Fruit fly (Drosophila melanogaster): ENCODE data around the gene CG34164.

The CG34164 gene

DNA sequence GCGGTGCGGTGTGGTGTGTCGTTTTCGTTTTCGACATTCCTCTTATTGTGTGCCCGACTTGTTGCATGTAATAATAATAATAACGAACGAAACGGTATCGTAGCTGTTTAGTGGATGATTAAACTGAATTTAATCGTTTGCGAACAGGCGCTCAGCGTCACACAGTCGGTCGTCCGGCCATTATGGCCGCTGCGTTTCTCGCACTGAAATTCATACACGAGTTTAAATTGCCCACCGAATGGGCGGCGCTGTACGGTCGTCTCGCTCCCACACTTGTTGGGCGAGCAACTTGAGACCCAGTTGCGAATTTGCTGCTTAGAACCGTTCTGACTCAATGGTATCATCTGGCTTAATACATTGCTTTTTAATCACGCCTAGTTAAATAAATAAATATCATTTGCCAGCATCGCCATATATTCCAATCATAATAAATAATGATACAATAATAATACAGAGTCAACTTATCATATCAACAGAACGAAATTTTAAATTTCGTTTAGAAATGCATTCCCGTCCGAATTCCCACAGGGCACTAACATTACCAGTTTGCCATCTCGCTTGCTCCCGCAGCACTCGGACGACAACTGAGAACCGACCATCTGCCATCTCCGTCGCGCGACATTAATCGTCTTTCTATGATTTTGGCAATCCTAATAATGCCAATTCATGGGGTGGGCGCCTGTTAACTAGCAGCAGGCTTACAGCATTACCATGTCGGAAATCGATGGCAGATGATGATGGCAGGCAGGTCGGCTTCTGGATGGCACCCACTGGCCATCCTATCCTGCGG is 45.1 kb upstream of the CG34164 start:
- peak; percentile 94 for TF ChIP-seq CG33017 (tag; optimal IDR thresholded peaks at IDR 0.05)
- peak; percentile 81 for TF ChIP-seq bab1 (GFP tag; optimal IDR thresholded peaks at IDR 0.05)
- TF ChIP-seq CG14711 (tag; optimal IDR thresholded peaks at IDR 0.05), result peak; percentile 81
- TF ChIP-seq ovo (GFP tag; optimal IDR thresholded peaks at IDR 0.05), result peak; percentile 55
- TF ChIP-seq CG11617 (GFP tag; optimal IDR thresholded peaks at IDR 0.05), result peak; percentile 88
- peak; percentile 85 for TF ChIP-seq CG12768 (GFP tag; optimal IDR thresholded peaks at IDR 0.05)
- peak; percentile 62 for TF ChIP-seq tj (GFP tag; optimal IDR thresholded peaks at IDR 0.05)
- TF ChIP-seq Clk (GFP tag; optimal IDR thresholded peaks at IDR 0.05), result peak; percentile 87
- peak; percentile 89 for TF ChIP-seq CG7045 (GFP tag; optimal IDR thresholded peaks at IDR 0.05)
- peak; percentile 81 to 82 for TF ChIP-seq cnc (optimal IDR thresholded peaks at IDR 0.05)
- peak; percentile 83 for TF ChIP-seq Hr96 (GFP tag; optimal IDR thresholded peaks at IDR 0.05)
- TF ChIP-seq Crg-1 (GFP tag; optimal IDR thresholded peaks at IDR 0.05), result peak; percentile 71
- TF ChIP-seq cic (GFP tag; optimal IDR thresholded peaks at IDR 0.05), result peak; percentile 33
- TF ChIP-seq CG1620 (GFP tag; optimal IDR thresholded peaks at IDR 0.05), result peak; percentile 82
- peak; percentile 93 for TF ChIP-seq CG5204 (GFP tag; optimal IDR thresholded peaks at IDR 0.05)
- TF ChIP-seq CG7101 (tag; optimal IDR thresholded peaks at IDR 0.05), result peak; percentile 93
- peak; percentile 88 for TF ChIP-seq toe (GFP tag; optimal IDR thresholded peaks at IDR 0.05)
- TF ChIP-seq pad (GFP tag; optimal IDR thresholded peaks at IDR 0.05), result peak; percentile 83
- TF ChIP-seq Mnt (GFP tag; optimal IDR thresholded peaks at IDR 0.05), result peak; percentile 66
- peak; percentile 99 for TF ChIP-seq kay (GFP tag; ENCODE audit: borderline replicate concordance)

DNA sequence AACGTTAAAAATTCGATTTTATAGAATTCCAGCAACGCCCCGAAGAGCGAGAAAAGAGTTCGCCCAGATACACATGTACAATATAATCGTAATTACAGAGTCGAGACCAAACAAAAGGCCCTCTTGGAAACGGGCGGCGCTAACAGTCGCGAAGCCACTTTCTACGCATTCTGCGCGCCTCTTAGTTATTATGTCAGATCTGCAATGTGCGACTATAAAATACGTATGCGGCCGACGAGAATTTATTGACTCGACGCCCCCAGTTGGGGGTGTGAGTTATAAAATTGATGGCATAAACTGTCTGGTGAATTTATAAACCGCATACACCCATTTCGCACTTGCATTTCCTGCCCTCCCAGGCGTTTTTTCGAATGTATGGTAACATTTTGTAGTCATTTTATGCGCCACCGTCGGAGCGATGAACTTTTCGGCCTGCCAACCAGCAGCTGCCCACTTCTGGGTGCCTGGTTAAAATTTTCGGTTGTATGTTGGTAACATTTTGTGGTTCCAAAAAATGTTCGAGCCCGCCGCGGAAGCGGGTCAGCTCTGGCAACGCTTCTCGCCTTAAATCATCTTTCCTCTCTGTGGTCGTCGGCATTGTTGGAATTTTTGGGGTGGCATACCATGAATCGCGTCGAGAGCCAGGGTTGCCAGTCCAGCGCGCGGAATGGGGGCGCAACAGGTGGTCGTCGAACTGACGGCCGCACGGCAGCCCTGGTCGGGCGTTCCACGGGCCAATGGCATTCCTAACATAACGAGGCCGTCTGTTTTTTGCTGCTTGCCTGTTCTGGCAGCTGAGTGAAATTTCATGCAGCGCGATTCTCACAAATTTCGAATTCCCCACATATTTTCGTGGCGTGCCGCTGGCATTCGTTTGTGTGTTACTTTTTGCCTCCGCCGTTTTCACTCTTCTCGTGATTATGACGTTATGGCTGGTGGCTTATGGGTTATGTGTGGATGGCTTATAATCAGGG is 44.2 kb upstream of the CG34164 start:
- TF ChIP-seq CG5204 (GFP tag; optimal IDR thresholded peaks at IDR 0.05), result peak; percentile 10
- peak; percentile 72 for TF ChIP-seq cic (GFP tag; optimal IDR thresholded peaks at IDR 0.05)
- peak; percentile 69 for TF ChIP-seq Hr96 (GFP tag; optimal IDR thresholded peaks at IDR 0.05)
- no peak for TF ChIP-seq Clk (GFP tag; optimal IDR thresholded peaks at IDR 0.05)
- peak; percentile 95 for TF ChIP-seq kay (GFP tag; ENCODE audit: borderline replicate concordance)
- TF ChIP-seq CG7045 (GFP tag; optimal IDR thresholded peaks at IDR 0.05), result peak; percentile 73
- TF ChIP-seq pad (GFP tag; optimal IDR thresholded peaks at IDR 0.05), result peak; percentile 48
- TF ChIP-seq toe (GFP tag; optimal IDR thresholded peaks at IDR 0.05), result peak; percentile 57
- TF ChIP-seq bab1 (GFP tag; optimal IDR thresholded peaks at IDR 0.05), result peak; percentile 52
- TF ChIP-seq CG7101 (tag; optimal IDR thresholded peaks at IDR 0.05), result peak; percentile 57
- TF ChIP-seq CG12768 (GFP tag; optimal IDR thresholded peaks at IDR 0.05), result peak; percentile 94
- peak; percentile 100 for TF ChIP-seq CG14711 (tag; optimal IDR thresholded peaks at IDR 0.05)
- no peak for TF ChIP-seq Crg-1 (GFP tag; optimal IDR thresholded peaks at IDR 0.05)
- no peak for TF ChIP-seq CG1620 (GFP tag; optimal IDR thresholded peaks at IDR 0.05)
- peak; percentile 72 for TF ChIP-seq tj (GFP tag; optimal IDR thresholded peaks at IDR 0.05)
- no peak for TF ChIP-seq cnc (optimal IDR thresholded peaks at IDR 0.05)
- peak; percentile 93 for TF ChIP-seq CG11617 (GFP tag; optimal IDR thresholded peaks at IDR 0.05)
- peak; percentile 35 for TF ChIP-seq ovo (GFP tag; optimal IDR thresholded peaks at IDR 0.05)
- no peak for TF ChIP-seq CG33017 (tag; optimal IDR thresholded peaks at IDR 0.05)
- peak; percentile 87 for TF ChIP-seq Mnt (GFP tag; optimal IDR thresholded peaks at IDR 0.05)

dm6 chr2L:12013243-12013642 is 42.9 kb upstream of the CG34164 start:
- TF ChIP-seq Mnt (GFP tag; optimal IDR thresholded peaks at IDR 0.05), result no peak
- no peak for TF ChIP-seq tj (GFP tag; optimal IDR thresholded peaks at IDR 0.05)
- no peak for TF ChIP-seq cnc (optimal IDR thresholded peaks at IDR 0.05)
- TF ChIP-seq CG12768 (GFP tag; optimal IDR thresholded peaks at IDR 0.05), result no peak
- no peak for TF ChIP-seq Hr96 (GFP tag; optimal IDR thresholded peaks at IDR 0.05)
- no peak for TF ChIP-seq kay (GFP tag; ENCODE audit: borderline replicate concordance)
- no peak for TF ChIP-seq toe (GFP tag; optimal IDR thresholded peaks at IDR 0.05)
- no peak for TF ChIP-seq CG7101 (tag; optimal IDR thresholded peaks at IDR 0.05)
- no peak for TF ChIP-seq pad (GFP tag; optimal IDR thresholded peaks at IDR 0.05)

dm6 chr2L:12013741-12014393 is 42.3 kb upstream of the CG34164 start:
- TF ChIP-seq CG5204 (GFP tag; optimal IDR thresholded peaks at IDR 0.05) (no peak), CG33017 (tag; optimal IDR thresholded peaks at IDR 0.05) (no peak), CG7101 (tag; optimal IDR thresholded peaks at IDR 0.05) (no peak), cic (GFP tag; optimal IDR thresholded peaks at IDR 0.05) (no peak), cnc (optimal IDR thresholded peaks at IDR 0.05) (no peak), CG1620 (GFP tag; optimal IDR thresholded peaks at IDR 0.05) (no peak), pad (GFP tag; optimal IDR thresholded peaks at IDR 0.05) (no peak), Hr96 (GFP tag; optimal IDR thresholded peaks at IDR 0.05) (no peak), CG12768 (GFP tag; optimal IDR thresholded peaks at IDR 0.05) (no peak), CG7045 (GFP tag; optimal IDR thresholded peaks at IDR 0.05) (no peak), ovo (GFP tag; optimal IDR thresholded peaks at IDR 0.05) (no peak), bab1 (GFP tag; optimal IDR thresholded peaks at IDR 0.05) (no peak), toe (GFP tag; optimal IDR thresholded peaks at IDR 0.05) (no peak)

dm6 chr2L:12020735-12021134 is 35.4 kb upstream of the CG34164 start, which contains the start of gene Wdr81:
Gene Wdr81, minus strand, starts transcription at chr2L:12020960.
- TF ChIP-seq bab1 (GFP tag; optimal IDR thresholded peaks at IDR 0.05) (peak; percentile 56), CG1620 (GFP tag; optimal IDR thresholded peaks at IDR 0.05) (no peak)
